Fruit fly (Drosophila melanogaster): ENCODE measurements around the gene Cdep.

DNA sequence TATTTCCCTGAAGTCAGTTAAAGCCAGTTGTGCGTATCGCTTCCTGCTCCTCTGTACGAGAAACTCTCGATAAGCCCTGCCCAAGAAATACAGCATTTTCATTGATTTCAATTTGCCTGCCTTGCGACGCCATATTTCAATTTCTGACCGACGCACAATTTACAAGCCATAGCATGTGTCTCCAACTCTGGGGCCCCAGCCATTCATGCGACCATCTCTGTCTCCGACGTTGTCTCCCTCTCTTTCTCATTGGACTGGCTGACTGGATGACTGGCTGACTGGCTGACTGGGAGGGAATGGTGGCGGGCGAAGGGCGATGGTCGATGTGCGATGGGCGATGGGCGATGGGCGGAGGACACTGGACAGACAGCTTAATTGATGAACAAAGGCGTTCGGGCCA lies 9.2 kb upstream of the Cdep start:
- TF ChIP-seq CG31365 (tag; optimal IDR thresholded peaks at IDR 0.05) (no peak), h (optimal IDR thresholded peaks at IDR 0.05) (no peak)
